Worm (Caenorhabditis elegans) whole organism, early embryonic: Measurements from ENCODE around the gene F47B8.2.

Experiments used
- B0310.2 ChIP-seq: sonication (generic microtip); optimal IDR thresholded peaks from 2 replicates; lab custom pipeline; 2016; ENCODE audit warnings: mild to moderate bottlenecking, missing genetic modification characterization, missing compliant biosample characterization
- F13C5.2 ChIP-seq: sonication (generic microtip); optimal IDR thresholded peaks from 2 replicates; lab custom pipeline; 2017; ENCODE audit warnings: mild to moderate bottlenecking, missing genetic modification characterization, inconsistent platforms, missing compliant biosample characterization
- aly-1 ChIP-seq: sonication (generic microtip); optimal IDR thresholded peaks from 2 replicates; lab custom pipeline; 2016; ENCODE audit warnings: missing genetic modification characterization, missing compliant biosample characterization
- ama-1 ChIP-seq: fragments of 150-350 bp; optimal IDR thresholded peaks from 2 replicates; lab custom pipeline; 2014
- hnd-1 ChIP-seq: sonication (generic microtip); optimal IDR thresholded peaks from 2 replicates; lab custom pipeline; 2016; ENCODE audit warnings: missing genetic modification characterization, missing compliant biosample characterization
- pes-1 ChIP-seq: fragments of 200-800 bp; sonication (Bioruptor generic); IDR thresholded peaks from 2 replicates; pipeline ENCODE4 v1.3.6; 2022; ENCODE audit warnings: missing genetic modification reagents, missing genetic modification characterization, missing compliant biosample characterization
- sea-1 ChIP-seq: fragments of 200-800 bp; sonication (Bioruptor generic); conservative IDR thresholded peaks from 2 replicates; pipeline ENCODE4 v1.3.6; 2022; ENCODE audit warnings: missing genetic modification characterization, missing compliant biosample characterization
- tbx-11 ChIP-seq: fragments of 200-800 bp; sonication (Bioruptor generic); IDR thresholded peaks from 2 replicates; pipeline ENCODE4 v1.3.6; 2022; ENCODE audit warnings: missing genetic modification characterization, missing compliant biosample characterization
- tra-4 ChIP-seq: sonication (generic microtip); optimal IDR thresholded peaks from 2 replicates; lab custom pipeline; 2017; ENCODE audit warnings: missing genetic modification characterization, missing compliant biosample characterization

DNA sequence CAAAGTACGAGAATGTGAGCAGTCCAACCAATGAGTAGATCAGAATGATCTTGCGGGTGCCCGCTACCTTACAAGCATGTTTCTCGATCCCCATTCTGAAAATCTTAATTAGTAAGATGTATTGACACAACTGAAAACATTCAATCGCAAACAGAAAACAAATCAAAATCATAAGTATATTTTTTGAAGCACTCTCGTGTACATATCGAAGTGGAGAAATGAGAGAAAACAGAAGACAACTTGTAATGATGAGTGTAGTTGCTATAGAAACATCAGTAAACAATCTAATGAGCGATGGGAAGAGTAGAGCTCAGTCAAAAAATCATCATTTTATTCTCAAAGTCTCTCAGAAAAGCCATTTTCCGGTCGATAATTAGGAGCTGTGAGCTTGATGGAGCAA lies 3.7 kb downstream of the F47B8.2 start, which contains the start of gene F14D7.8:
- TF ChIP-seq aly-1 (tag; lab: Kevin White, UChicago) (no peak), B0310.2 (no peak), pes-1 (GFP tag; lab: Robert Waterston, UW) (no peak), ama-1 (lab: Kevin White, UChicago) (no peak), tbx-11 (no peak), F13C5.2 (tag; lab: Kevin White, UChicago) (no peak), tra-4 (tag; lab: Kevin White, UChicago) (no peak), hnd-1 (no peak), sea-1 (GFP tag; lab: Robert Waterston, UW) (no peak)
